Worm (Caenorhabditis elegans) whole organism, young adult: ENCODE measurements around the gene Y60C6A.3.

Source experiments
- madf-6 ChIP-seq: fragments of 200-800 bp; sonication (Bioruptor generic); IDR thresholded peaks from 2 replicates; pipeline ENCODE4 v1.3.6; 2022; ENCODE audit warnings: missing genetic modification reagents, missing genetic modification characterization, missing compliant biosample characterization
- rec-8 ChIP-seq, 2 experiments: sonication (generic microtip); optimal IDR thresholded peaks; 2 replicates each; lab custom pipeline; 2016; ENCODE audit warnings: mild to moderate bottlenecking in 2 of 2, missing genetic modification characterization in 2 of 2, missing genetic modification reagents in 2 of 2, missing genotype in 2 of 2, missing biosample characterization in 1 of 2, missing compliant biosample characterization in 1 of 2, moderate library complexity in 1 of 2
- unc-62 ChIP-seq: fragments of 150-350 bp; optimal IDR thresholded peaks from 2 replicates; lab custom pipeline; 2014; ENCODE audit warnings: missing biosample characterization, missing genetic modification reagents, missing genetic modification characterization
- ztf-25 ChIP-seq: fragments of 200-800 bp; sonication (Bioruptor generic); IDR thresholded peaks from 2 replicates; pipeline ENCODE4 v1.3.6; 2022; ENCODE audit warnings: missing genetic modification reagents, missing genetic modification characterization, missing compliant biosample characterization

- TF ChIP-seq unc-62 (GFP tag; lab: Kevin White, UChicago) (no peak), rec-8 (tag; optimal IDR thresholded peaks at IDR 0.05; lab: Kevin White, UChicago) (no peak), madf-6 (GFP tag; lab: Robert Waterston, UW) (no peak), ztf-25 (GFP tag; lab: Robert Waterston, UW) (no peak)
Measured at ce11 chrV:4775140-4775539, 10.5 kb upstream of the Y60C6A.3 start.
